Worm (Caenorhabditis elegans) whole organism, L2 larva: ENCODE data around the gene blos-1.

ENCODE experiments used
- C34F6.9 ChIP-seq: fragments of 150-350 bp; optimal IDR thresholded peaks from 2 replicates; lab custom pipeline; 2014; ENCODE audit warnings: missing biosample characterization, missing genetic modification characterization
- F13H6.1 ChIP-seq: sonication (generic microtip); optimal IDR thresholded peaks from 2 replicates; lab custom pipeline; 2016; ENCODE audit warnings: missing genetic modification characterization, missing compliant biosample characterization
- R02D3.7 ChIP-seq: fragments of 150-350 bp; optimal IDR thresholded peaks from 2 replicates; lab custom pipeline; 2014; ENCODE audit warnings: missing biosample characterization, missing genetic modification characterization
- Y55F3AM.14 ChIP-seq: fragments of 200-800 bp; sonication (Bioruptor generic); optimal IDR thresholded peaks from 2 replicates; lab custom pipeline; 2018; ENCODE audit warnings: mild to moderate bottlenecking, missing genetic modification characterization, missing compliant biosample characterization
- aly-2 ChIP-seq: fragments of 150-350 bp; optimal IDR thresholded peaks from 2 replicates; lab custom pipeline; 2014; ENCODE audit warnings: missing biosample characterization, missing genetic modification characterization
- ama-1 ChIP-seq: fragments of 150-350 bp; optimal IDR thresholded peaks from 2 replicates; lab custom pipeline; 2018; ENCODE audit warnings: inconsistent platforms
- ceh-16 ChIP-seq: fragments of 150-350 bp; optimal IDR thresholded peaks from 2 replicates; lab custom pipeline; 2014; ENCODE audit warnings: missing biosample characterization, missing genetic modification characterization
- ceh-82 ChIP-seq: fragments of 150-350 bp; optimal IDR thresholded peaks from 2 replicates; lab custom pipeline; 2014; ENCODE audit warnings: missing biosample characterization, missing genetic modification characterization
- crh-2 ChIP-seq: sonication (generic microtip); optimal IDR thresholded peaks from 2 replicates; lab custom pipeline; 2017; ENCODE audit warnings: missing biosample characterization, missing genetic modification characterization
- dmd-4 ChIP-seq: sonication (generic microtip); optimal IDR thresholded peaks from 2 replicates; lab custom pipeline; 2017; ENCODE audit warnings: missing biosample characterization, missing genetic modification characterization
- egl-27 ChIP-seq: sonication (generic microtip); optimal IDR thresholded peaks from 3 replicates; lab custom pipeline; 2017; ENCODE audit warnings: missing biosample characterization, missing genetic modification reagents, missing genetic modification characterization
- elt-3 ChIP-seq: sonication (generic microtip); optimal IDR thresholded peaks from 2 replicates; lab custom pipeline; 2017; ENCODE audit warnings: missing biosample characterization, missing genetic modification characterization
- gmeb-1 ChIP-seq: fragments of 150-350 bp; optimal IDR thresholded peaks from 2 replicates; lab custom pipeline; 2014; ENCODE audit warnings: missing biosample characterization, missing genetic modification characterization
- lin-11 ChIP-seq: fragments of 150-350 bp; sonication (generic microtip); optimal IDR thresholded peaks from 2 replicates; lab custom pipeline; 2014; ENCODE audit warnings: missing biosample characterization, missing genetic modification characterization, inconsistent platforms, mixed read lengths
- lin-13 ChIP-seq: fragments of 150-350 bp; optimal IDR thresholded peaks from 2 replicates; lab custom pipeline; 2014; ENCODE audit warnings: missing biosample characterization, missing genetic modification reagents, missing genetic modification characterization
- lin-39 ChIP-seq: fragments of 150-350 bp; optimal IDR thresholded peaks from 2 replicates; lab custom pipeline; 2014; ENCODE audit warnings: missing biosample characterization, missing genetic modification reagents, missing genetic modification characterization
- mab-5 ChIP-seq: fragments of 150-350 bp; optimal IDR thresholded peaks from 2 replicates; lab custom pipeline; 2014; ENCODE audit warnings: missing biosample characterization, missing genetic modification characterization
- mbf-1 ChIP-seq: sonication (generic microtip); optimal IDR thresholded peaks from 2 replicates; lab custom pipeline; 2017; ENCODE audit warnings: missing biosample characterization, missing genetic modification characterization
- nhr-11 ChIP-seq: fragments of 150-350 bp; optimal IDR thresholded peaks from 2 replicates; lab custom pipeline; 2014; ENCODE audit warnings: missing biosample characterization, missing genetic modification characterization
- nhr-12 ChIP-seq: fragments of 150-350 bp; optimal IDR thresholded peaks from 2 replicates; lab custom pipeline; 2014; ENCODE audit warnings: missing biosample characterization, missing genetic modification characterization
- nhr-129 ChIP-seq: fragments of 150-350 bp; optimal IDR thresholded peaks from 2 replicates; lab custom pipeline; 2014; ENCODE audit warnings: missing biosample characterization, missing genetic modification characterization
- nhr-21 ChIP-seq: fragments of 150-350 bp; optimal IDR thresholded peaks from 2 replicates; lab custom pipeline; 2014; ENCODE audit warnings: missing biosample characterization, missing genetic modification characterization
- nhr-23 ChIP-seq: fragments of 150-350 bp; optimal IDR thresholded peaks from 2 replicates; lab custom pipeline; 2014; ENCODE audit warnings: missing biosample characterization, missing genetic modification reagents, missing genetic modification characterization
- nhr-237 ChIP-seq: fragments of 150-350 bp; optimal IDR thresholded peaks from 2 replicates; lab custom pipeline; 2014; ENCODE audit warnings: missing biosample characterization, missing genetic modification characterization
- nhr-25 ChIP-seq: fragments of 150-350 bp; sonication (generic microtip); optimal IDR thresholded peaks from 3 replicates; lab custom pipeline; 2014; ENCODE audit warnings: missing biosample characterization, missing genetic modification characterization
- nhr-6 ChIP-seq: fragments of 150-350 bp; optimal IDR thresholded peaks from 2 replicates; lab custom pipeline; 2014; ENCODE audit warnings: missing biosample characterization, missing genetic modification characterization
- nhr-77 ChIP-seq: fragments of 150-350 bp; optimal IDR thresholded peaks from 2 replicates; lab custom pipeline; 2014; ENCODE audit warnings: missing biosample characterization, missing genetic modification characterization
- peb-1 ChIP-seq: fragments of 150-350 bp; optimal IDR thresholded peaks from 2 replicates; lab custom pipeline; 2014; ENCODE audit warnings: missing biosample characterization, missing genetic modification characterization
- sem-4 ChIP-seq: fragments of 150-350 bp; optimal IDR thresholded peaks from 2 replicates; lab custom pipeline; 2014; ENCODE audit warnings: missing biosample characterization, missing genetic modification reagents, missing genetic modification characterization
- skn-1 ChIP-seq: sonication (generic microtip); optimal IDR thresholded peaks from 2 replicates; lab custom pipeline; 2017; ENCODE audit warnings: missing biosample characterization, missing genetic modification characterization
- sma-3 ChIP-seq: sonication (generic microtip); optimal IDR thresholded peaks from 2 replicates; lab custom pipeline; 2016; ENCODE audit warnings: missing genetic modification reagents, missing genetic modification characterization, missing compliant biosample characterization
- sma-9 ChIP-seq, 2 experiments: fragments of 150-350 bp in 1 of 2; sonication (generic microtip) in 1 of 2; optimal IDR thresholded peaks; 2 replicates each; lab custom pipeline; 2014 to 2016; ENCODE audit warnings: missing genetic modification characterization in 2 of 2, mild to moderate bottlenecking in 1 of 2, missing biosample characterization in 1 of 2, missing compliant biosample characterization in 1 of 2, missing genetic modification reagents in 1 of 2, moderate library complexity in 1 of 2
- snpc-4 ChIP-seq: fragments of 150-350 bp; optimal IDR thresholded peaks from 2 replicates; lab custom pipeline; 2014; ENCODE audit warnings: missing biosample characterization, missing genetic modification characterization
- unc-39 ChIP-seq: fragments of 150-350 bp; optimal IDR thresholded peaks from 2 replicates; lab custom pipeline; 2014; ENCODE audit warnings: missing biosample characterization, missing genetic modification characterization
- unc-55 ChIP-seq: fragments of 150-350 bp; sonication (generic microtip); optimal IDR thresholded peaks from 3 replicates; lab custom pipeline; 2014; ENCODE audit warnings: missing biosample characterization, missing genetic modification reagents, missing genetic modification characterization
- unc-62 ChIP-seq: fragments of 150-350 bp; optimal IDR thresholded peaks from 2 replicates; lab custom pipeline; 2014; ENCODE audit warnings: missing biosample characterization, missing genetic modification reagents, missing genetic modification characterization
- zag-1 ChIP-seq: fragments of 150-350 bp; optimal IDR thresholded peaks from 2 replicates; lab custom pipeline; 2014; ENCODE audit warnings: missing biosample characterization, missing genetic modification characterization
- ztf-1 ChIP-seq: fragments of 200-800 bp; sonication (Bioruptor generic); conservative IDR thresholded peaks from 2 replicates; pipeline ENCODE4 v1.3.6; 2022; ENCODE audit warnings: missing genetic modification characterization, missing compliant biosample characterization
- ztf-11 ChIP-seq: sonication (generic microtip); optimal IDR thresholded peaks from 2 replicates; lab custom pipeline; 2017; ENCODE audit warnings: missing biosample characterization, missing genetic modification characterization
- ztf-4 ChIP-seq: fragments of 150-350 bp; optimal IDR thresholded peaks from 2 replicates; lab custom pipeline; 2014; ENCODE audit warnings: missing biosample characterization, missing genetic modification characterization

blos-1 gene

DNA sequence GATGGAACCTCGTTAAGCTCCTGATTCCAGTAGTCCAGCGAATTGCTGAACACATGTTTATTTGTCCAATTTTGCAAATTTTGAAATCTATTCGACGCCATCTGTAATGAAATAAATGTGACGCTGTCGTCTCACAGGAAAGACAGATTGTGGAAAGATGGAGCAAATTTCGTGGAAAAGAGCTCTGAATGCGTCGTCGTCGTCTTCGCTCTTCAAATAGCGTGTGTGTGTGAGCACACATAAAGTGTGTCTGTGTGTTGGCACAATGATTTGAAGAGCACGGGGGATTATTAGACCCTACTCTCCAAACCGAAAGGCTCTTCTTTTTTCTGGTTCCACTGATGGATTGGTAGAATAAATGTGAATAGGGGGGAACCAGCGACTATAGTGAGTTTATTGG is 25.6 kb downstream of the blos-1 start, which contains the start of gene unc-47:
Gene unc-47 (minus strand): TSS at position 101 of the 400 bp plus-strand sequence.
- no peak for TF ChIP-seq aly-2
- TF ChIP-seq nhr-6: no peak
- TF ChIP-seq unc-39: no peak
- TF ChIP-seq mab-5: no peak
- no peak for TF ChIP-seq nhr-12
- no peak for TF ChIP-seq peb-1 (tag; lab: Kevin White, UChicago)
- no peak for TF ChIP-seq gmeb-1 (tag; lab: Kevin White, UChicago)
- TF ChIP-seq nhr-25 (tag; lab: Kevin White, UChicago): no peak
- TF ChIP-seq dmd-4 (tag; lab: Kevin White, UChicago): no peak
- no peak for TF ChIP-seq ama-1
- TF ChIP-seq nhr-129: no peak
- no peak for TF ChIP-seq sem-4
- no peak for TF ChIP-seq C34F6.9 (tag; lab: Kevin White, UChicago)
- no peak for TF ChIP-seq ztf-4 (tag; lab: Kevin White, UChicago)
- TF ChIP-seq snpc-4: no peak
- no peak for TF ChIP-seq lin-11 (tag; lab: Kevin White, UChicago)
- TF ChIP-seq, all 48 proteins: peak for 0

DNA sequence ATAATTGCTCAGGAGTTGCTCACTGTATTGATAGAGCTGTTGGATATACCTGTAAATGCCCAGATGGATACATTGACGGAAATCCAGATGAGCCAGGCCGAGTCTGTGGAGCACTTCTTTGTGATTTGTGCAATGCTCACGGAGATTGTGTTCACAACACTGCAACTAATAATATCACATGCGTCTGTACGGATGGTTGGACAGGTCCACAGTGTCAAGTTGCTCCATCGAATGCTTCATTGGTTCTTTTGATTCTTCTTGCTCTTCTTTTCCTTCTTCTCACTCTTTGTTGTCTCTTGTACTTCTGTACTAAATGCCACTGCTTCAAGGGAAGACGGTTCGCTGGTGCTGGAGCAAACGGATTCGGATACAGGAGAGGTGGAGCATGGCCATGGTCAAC is 29.9 kb downstream of the blos-1 start:
- TF ChIP-seq nhr-21 (tag; lab: Kevin White, UChicago): no peak
- no peak for TF ChIP-seq nhr-25 (tag; lab: Kevin White, UChicago)
- no peak for TF ChIP-seq Y55F3AM.14 (GFP tag; lab: Kevin White, UChicago)
- TF ChIP-seq nhr-11: no peak
- no peak for TF ChIP-seq unc-55 (GFP tag; lab: Kevin White, UChicago)

DNA sequence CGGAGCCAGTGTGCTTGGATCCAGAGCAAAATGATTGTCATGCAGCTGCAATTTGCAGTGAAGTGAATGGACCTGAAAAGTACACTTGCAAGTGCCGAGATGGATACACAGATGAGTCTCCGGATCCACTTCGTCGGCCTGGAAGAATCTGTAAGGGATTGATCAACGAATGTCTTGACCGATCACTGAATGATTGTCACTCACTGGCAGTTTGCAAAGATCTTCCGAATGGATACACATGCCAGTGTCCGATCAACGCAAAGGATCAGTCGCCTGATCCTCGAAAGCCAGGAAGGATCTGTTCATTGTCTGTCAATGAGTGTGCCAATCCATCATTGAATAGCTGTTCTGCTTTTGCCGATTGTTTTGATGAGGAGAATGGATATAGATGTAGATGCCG is 32.3 kb downstream of the blos-1 start:
- TF ChIP-seq C34F6.9 (tag; lab: Kevin White, UChicago): no peak
- no peak for TF ChIP-seq R02D3.7
- TF ChIP-seq F13H6.1 (tag; lab: Kevin White, UChicago): no peak
- no peak for TF ChIP-seq nhr-25 (tag; lab: Kevin White, UChicago)
- TF ChIP-seq zag-1 (tag; lab: Kevin White, UChicago): no peak
- no peak for TF ChIP-seq gmeb-1 (tag; lab: Kevin White, UChicago)
- no peak for TF ChIP-seq peb-1 (tag; lab: Kevin White, UChicago)
- no peak for TF ChIP-seq skn-1 (tag; lab: Kevin White, UChicago)
- TF ChIP-seq ztf-11 (tag; lab: Kevin White, UChicago): no peak
- no peak for TF ChIP-seq nhr-6

DNA sequence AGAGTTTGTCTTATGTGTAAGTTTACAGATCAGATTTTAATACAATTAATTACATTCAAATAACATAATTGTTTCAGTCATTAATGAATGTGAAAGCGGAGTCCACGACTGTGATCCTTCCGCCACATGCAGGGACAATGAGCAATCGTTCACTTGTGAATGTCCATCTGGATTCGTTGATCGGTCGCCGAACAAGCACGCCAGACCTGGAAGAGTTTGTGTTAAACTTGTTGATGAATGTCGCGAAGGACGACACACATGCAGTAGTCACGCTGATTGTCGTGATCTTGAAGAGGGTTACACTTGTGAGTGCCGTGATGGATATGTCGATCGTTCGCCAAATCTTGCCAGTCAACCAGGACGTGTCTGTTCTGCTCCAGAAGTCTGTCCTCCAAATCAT is 33.2 kb downstream of the blos-1 start:
- no peak for TF ChIP-seq elt-3 (tag; lab: Kevin White, UChicago)
- TF ChIP-seq unc-62 (GFP tag; lab: Kevin White, UChicago): no peak
- no peak for TF ChIP-seq lin-13 (GFP tag; lab: Kevin White, UChicago)
- no peak for TF ChIP-seq ceh-16 (tag; lab: Kevin White, UChicago)
- no peak for TF ChIP-seq aly-2

DNA sequence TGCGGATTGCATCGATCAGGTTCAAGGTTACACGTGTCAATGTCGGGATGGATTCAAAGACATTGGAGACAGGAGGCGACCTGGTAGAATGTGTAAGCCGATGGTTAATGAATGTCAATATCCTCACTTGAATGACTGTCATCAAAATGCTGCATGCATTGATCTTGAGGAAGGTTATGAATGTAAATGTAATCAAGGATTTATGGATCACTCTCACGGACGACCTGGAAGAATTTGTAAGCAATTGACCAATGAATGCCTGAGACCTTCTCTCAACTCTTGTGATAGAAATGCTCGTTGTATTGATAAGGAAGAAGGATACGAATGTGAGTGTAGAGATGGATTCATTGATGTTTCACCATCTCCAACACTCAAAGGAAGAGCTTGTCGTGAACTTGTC is 33.7 kb downstream of the blos-1 start:
- TF ChIP-seq sma-3: no peak
- TF ChIP-seq ceh-16 (tag; lab: Kevin White, UChicago): no peak
- TF ChIP-seq F13H6.1 (tag; lab: Kevin White, UChicago): no peak
- TF ChIP-seq nhr-77 (tag; lab: Kevin White, UChicago): no peak
- TF ChIP-seq lin-39 (tag; lab: Kevin White, UChicago): no peak
- TF ChIP-seq ama-1: no peak
- TF ChIP-seq mbf-1 (tag; lab: Kevin White, UChicago): no peak
- TF ChIP-seq snpc-4: no peak
- no peak for TF ChIP-seq sma-9 (GFP tag; optimal IDR thresholded peaks at IDR 0.05; lab: Kevin White, UChicago)
- no peak for TF ChIP-seq sma-9 (tag; optimal IDR thresholded peaks at IDR 0.05; lab: Kevin White, UChicago)
- TF ChIP-seq crh-2 (tag; lab: Kevin White, UChicago): no peak
- TF ChIP-seq skn-1 (tag; lab: Kevin White, UChicago): no peak
- TF ChIP-seq ztf-1 (GFP tag; lab: Robert Waterston, UW): no peak
- no peak for TF ChIP-seq aly-2
- TF ChIP-seq nhr-23 (tag; lab: Kevin White, UChicago): no peak
- no peak for TF ChIP-seq nhr-237
- no peak for TF ChIP-seq mab-5
- TF ChIP-seq peb-1 (tag; lab: Kevin White, UChicago): no peak
- TF ChIP-seq ceh-82 (tag; lab: Kevin White, UChicago): no peak
- no peak for TF ChIP-seq egl-27 (tag; lab: Kevin White, UChicago)
- TF ChIP-seq Y55F3AM.14 (GFP tag; lab: Kevin White, UChicago): no peak
